Fruit fly (Drosophila melanogaster): ENCODE measurements around the gene ATPsynCF6.

ATPsynCF6 gene

DNA sequence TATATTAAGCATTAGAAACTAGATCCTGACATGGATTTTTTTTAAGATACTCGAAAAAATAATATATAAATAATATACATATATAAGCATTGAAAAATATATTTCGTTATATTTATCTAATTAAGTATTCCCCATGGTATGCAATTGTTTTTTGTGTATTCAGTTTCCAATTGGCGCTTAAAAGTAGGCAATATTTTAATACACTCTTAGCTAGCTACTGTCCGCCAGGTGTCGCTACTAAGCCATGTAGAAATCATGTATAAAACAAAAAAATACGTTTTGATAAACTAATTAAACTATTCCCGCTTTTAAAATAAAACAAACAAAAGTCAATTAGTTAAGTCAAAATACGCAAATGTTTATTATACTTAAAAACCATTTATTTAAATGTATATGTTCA is 24.6 kb downstream of the ATPsynCF6 start (continued):
- TF ChIP-seq CG12942 (GFP tag; optimal IDR thresholded peaks at IDR 0.05) (peak; percentile 20), CG1233 (GFP tag; optimal IDR thresholded peaks at IDR 0.05) (peak; percentile 68), repo (GFP tag; optimal IDR thresholded peaks at IDR 0.05) (peak; percentile 5), CTCF (GFP tag; optimal IDR thresholded peaks at IDR 0.05) (peak; percentile 98), CG3163 (GFP tag; optimal IDR thresholded peaks at IDR 0.05) (no peak), Antp (GFP tag; optimal IDR thresholded peaks at IDR 0.05) (no peak), Bdp1 (GFP tag; optimal IDR thresholded peaks at IDR 0.05) (no peak), CG5180 (GFP tag; optimal IDR thresholded peaks at IDR 0.05) (peak; percentile 21), CG2678 (tag; optimal IDR thresholded peaks at IDR 0.05) (peak; percentile 1), Dp (GFP tag; optimal IDR thresholded peaks at IDR 0.05) (no peak), tna (GFP tag; IDR thresholded peaks at IDR 0.05; ENCODE audit: partially characterized antibody) (no peak), CG8359 (GFP tag; optimal IDR thresholded peaks at IDR 0.05; ENCODE audit: borderline replicate concordance) (peak; percentile 43), CG3838 (GFP tag; optimal IDR thresholded peaks at IDR 0.05) (no peak), Nf-YB (GFP tag; optimal IDR thresholded peaks at IDR 0.05) (peak; percentile 38), slou (GFP tag; optimal IDR thresholded peaks at IDR 0.05) (no peak), Adf1 (GFP tag; IDR thresholded peaks at IDR 0.05) (no peak), CG8089 (GFP tag; optimal IDR thresholded peaks at IDR 0.05) (peak; percentile 23), peb (GFP tag; IDR thresholded peaks at IDR 0.05) (no peak), CG17385 (GFP tag; optimal IDR thresholded peaks at IDR 0.05) (peak; percentile 35), cg (GFP tag; optimal IDR thresholded peaks at IDR 0.05) (no peak), wek (GFP tag; optimal IDR thresholded peaks at IDR 0.05) (no peak), CG17186 (GFP tag; optimal IDR thresholded peaks at IDR 0.05) (no peak), B-H2 (GFP tag; optimal IDR thresholded peaks at IDR 0.05) (peak; percentile 71), CG4707 (GFP tag; optimal IDR thresholded peaks at IDR 0.05) (peak; percentile 73), ERR (GFP tag; optimal IDR thresholded peaks at IDR 0.05) (no peak), sr (GFP tag; IDR thresholded peaks at IDR 0.05) (no peak), CG32772 (GFP tag; IDR thresholded peaks at IDR 0.05) (no peak), esg (GFP tag; conservative IDR thresholded peaks at IDR 0.05) (no peak), CG11398 (GFP tag; optimal IDR thresholded peaks at IDR 0.05) (peak; percentile 5), rib (GFP tag; IDR thresholded peaks at IDR 0.05) (no peak), zen (tag; optimal IDR thresholded peaks at IDR 0.05) (peak; percentile 84), eve (GFP tag; optimal IDR thresholded peaks at IDR 0.05) (no peak), pita (GFP tag; optimal IDR thresholded peaks at IDR 0.05) (no peak), dimm (GFP tag; IDR thresholded peaks at IDR 0.05) (no peak), Atf3 (GFP tag; optimal IDR thresholded peaks at IDR 0.05) (peak; percentile 16), Oaz (GFP tag; IDR thresholded peaks at IDR 0.05) (no peak), CG2202 (tag; optimal IDR thresholded peaks at IDR 0.05) (peak; percentile 44), fd102C (GFP tag; optimal IDR thresholded peaks at IDR 0.05) (peak; percentile 56), Bgb (GFP tag; IDR thresholded peaks at IDR 0.05; ENCODE audit: partially characterized antibody) (no peak; the same call in 1 of the 2 replicates), Fer3 (tag; optimal IDR thresholded peaks at IDR 0.05) (peak; percentile 55), CG11560 (tag; IDR thresholded peaks at IDR 0.05) (no peak), E2f2 (GFP tag; IDR thresholded peaks at IDR 0.05) (peak; percentile 26; the same call in 1 of the 2 replicates), CG43689 (GFP tag; IDR thresholded peaks at IDR 0.05) (0 out of 2 replicates have a peak, but pooled peaks have one; percentile 7), hkb (optimal IDR thresholded peaks at IDR 0.05) (no peak), hkb (GFP tag; IDR thresholded peaks at IDR 0.05) (peak; percentile 31; the same call in 1 of the 2 replicates), z (GFP tag; IDR thresholded peaks at IDR 0.05) (no peak), Hey (tag; optimal IDR thresholded peaks at IDR 0.05) (no peak), CG11695 (GFP tag; IDR thresholded peaks at IDR 0.05) (no peak), CG2129 (GFP tag; IDR thresholded peaks at IDR 0.05; ENCODE audit: partially characterized antibody) (no peak), CG13424 (tag; optimal IDR thresholded peaks at IDR 0.05) (peak; percentile 76), CG18011 (GFP tag; optimal IDR thresholded peaks at IDR 0.05) (no peak), CG32532 (GFP tag; IDR thresholded peaks at IDR 0.05) (peak; percentile 48; the same call in 1 of the 2 replicates)

Measured in whole organism, embryonic.